Fruit fly (Drosophila melanogaster) Kc167 (cell line): Measurements from ENCODE around the gene eIF2beta.

ENCODE experiments used
- Sin3A ChIP-seq: fragments of >200 bp; optimal IDR thresholded peaks from 2 replicates; lab custom pipeline; 2018; ENCODE audit warnings: missing external identifiers
- h ChIP-seq: fragments of >200 bp; optimal IDR thresholded peaks from 3 replicates; lab custom pipeline; 2018; ENCODE audit warnings: missing external identifiers

DNA sequence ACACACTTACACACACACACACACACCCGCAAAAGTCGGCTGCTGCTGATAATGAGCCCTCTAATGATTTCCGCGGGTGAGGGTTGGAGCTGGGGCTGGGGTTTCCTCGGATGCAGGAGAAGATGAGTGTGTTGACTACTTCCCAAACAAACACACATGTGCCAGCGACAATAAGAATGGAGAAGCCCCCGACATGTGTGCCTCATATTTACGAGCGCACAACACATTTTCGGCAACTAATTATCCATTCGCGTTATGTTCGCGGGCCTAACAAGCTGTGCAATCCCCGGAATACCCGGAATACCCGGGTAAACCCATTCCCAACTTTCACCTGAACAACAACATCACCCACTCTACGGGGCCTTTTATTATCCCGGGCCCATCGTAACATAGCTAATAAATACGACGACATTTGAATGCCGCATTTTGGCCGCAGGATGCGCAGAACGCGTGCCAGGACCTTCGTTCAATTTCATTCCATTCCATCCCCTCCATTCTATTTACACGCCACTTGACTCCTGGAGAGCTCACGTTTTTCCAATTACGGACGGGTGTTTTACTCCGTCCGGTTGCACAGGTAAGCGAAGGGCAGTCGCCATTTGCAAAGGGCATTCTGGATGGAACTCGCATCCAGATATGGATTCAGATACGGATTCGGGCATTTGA, 39.7 kb upstream of the eIF2beta start:
- TF ChIP-seq h (lab: Kevin White, UChicago) (no peak), Sin3A (lab: Kevin White, UChicago) (no peak)
